ENCODE assay signal across 1 fruit fly cellular context in the genomic region with DNA sequence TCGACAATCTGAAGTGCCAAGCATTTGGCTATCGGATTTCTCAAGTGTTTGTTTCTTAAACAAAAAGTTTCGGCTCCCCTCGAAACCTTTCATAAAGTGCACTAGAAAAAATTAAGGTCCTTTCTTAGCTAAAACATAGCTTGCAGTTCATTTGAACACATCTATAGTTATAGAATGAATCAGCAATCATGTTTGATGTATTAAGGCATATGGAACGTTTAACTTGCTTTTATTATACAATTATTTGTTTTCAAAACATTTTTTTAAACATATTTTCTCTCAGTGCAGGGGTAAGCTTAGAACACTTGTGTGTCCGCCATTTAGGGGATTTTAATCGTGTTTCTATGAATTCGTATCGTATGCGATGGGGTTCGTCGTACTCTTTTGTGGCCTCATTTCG.
TF ChIP-seq lines count a peak whose summit lies in the region.

No protein-coding gene starts in this region.

TF ChIP-seq in whole organism, embryonic, 481 proteins besides CTCF, POLR2A, EP300 and RAD21 (continued from another document and continues in another):
- TF ChIP-seq bbx (GFP tag; IDR thresholded peaks at IDR 0.05; lab: Robert Waterston, UW; ENCODE audit: partially characterized antibody) = no peak
- TF ChIP-seq CG3281 (GFP tag; optimal IDR thresholded peaks at IDR 0.05; lab: Kevin White, UChicago) = peak; percentile 12
- TF ChIP-seq Lhr (GFP tag; optimal IDR thresholded peaks at IDR 0.05; lab: Kevin White, UChicago) = peak; percentile 42
- no peak for TF ChIP-seq CG16813 (GFP tag; IDR thresholded peaks at IDR 0.05; lab: Robert Waterston, UW; ENCODE audit: partially characterized antibody)
- TF ChIP-seq z (GFP tag; IDR thresholded peaks at IDR 0.05; lab: Robert Waterston, UW) = no peak
- TF ChIP-seq CG16779 (GFP tag; IDR thresholded peaks at IDR 0.05; lab: Robert Waterston, UW) = no peak
- TF ChIP-seq hbn (GFP tag; IDR thresholded peaks at IDR 0.05; lab: Robert Waterston, UW; ENCODE audit: partially characterized antibody) = no peak
- TF ChIP-seq CG3726 (GFP tag; IDR thresholded peaks at IDR 0.05; lab: Robert Waterston, UW) = no peak
- no peak for TF ChIP-seq yki (optimal IDR thresholded peaks at IDR 0.05; lab: Kevin White, UChicago)
- no peak for TF ChIP-seq kni (GFP tag; optimal IDR thresholded peaks at IDR 0.05; lab: Kevin White, UChicago)
- TF ChIP-seq Opbp (GFP tag; IDR thresholded peaks at IDR 0.05; lab: Robert Waterston, UW; ENCODE audit: partially characterized antibody) = no peak
- no peak for TF ChIP-seq Neu2 (GFP tag; optimal IDR thresholded peaks at IDR 0.05; lab: Kevin White, UChicago; ENCODE audit: borderline replicate concordance)
- peak; percentile 13 for TF ChIP-seq CG2116 (GFP tag; optimal IDR thresholded peaks at IDR 0.05; lab: Kevin White, UChicago)
- peak; percentile 55 for TF ChIP-seq E2f1 (GFP tag; IDR thresholded peaks at IDR 0.05; lab: Robert Waterston, UW)
- TF ChIP-seq CG10274 (GFP tag; optimal IDR thresholded peaks at IDR 0.05; lab: Kevin White, UChicago) = no peak
- TF ChIP-seq HHEX (GFP tag; optimal IDR thresholded peaks at IDR 0.05; lab: Kevin White, UChicago) = peak; percentile 21
- no peak for TF ChIP-seq inv (GFP tag; IDR thresholded peaks at IDR 0.05; lab: Robert Waterston, UW; ENCODE audit: partially characterized antibody)
- TF ChIP-seq CG16815 (GFP tag; optimal IDR thresholded peaks at IDR 0.05; lab: Kevin White, UChicago) = peak; percentile 56
- no peak for TF ChIP-seq CG11247 (GFP tag; IDR thresholded peaks at IDR 0.05; lab: Robert Waterston, UW)
- peak; percentile 4 for TF ChIP-seq Sry-δ (GFP tag; optimal IDR thresholded peaks at IDR 0.05; lab: Kevin White, UChicago)
- no peak for TF ChIP-seq mirr (GFP tag; optimal IDR thresholded peaks at IDR 0.05; lab: Kevin White, UChicago)
- no peak for TF ChIP-seq Doc3 (GFP tag; IDR thresholded peaks at IDR 0.05; lab: Robert Waterston, UW; ENCODE audit: partially characterized antibody)
- TF ChIP-seq tap (tag; optimal IDR thresholded peaks at IDR 0.05; lab: Kevin White, UChicago) = peak; percentile 73
- peak; percentile 32; the same call in 1 of the 3 replicates for TF ChIP-seq tgo (GFP tag; IDR thresholded peaks at IDR 0.05; lab: Robert Waterston, UW)
- peak; percentile 60; the same call in 2 of the 3 replicates for TF ChIP-seq H15 (GFP tag; IDR thresholded peaks at IDR 0.05; lab: Robert Waterston, UW)
- peak; percentile 92 for TF ChIP-seq dmrt11E (tag; optimal IDR thresholded peaks at IDR 0.05; lab: Kevin White, UChicago)
- TF ChIP-seq CG12744 (GFP tag; optimal IDR thresholded peaks at IDR 0.05; lab: Kevin White, UChicago) = peak; percentile 13
- no peak for TF ChIP-seq CG1792 (GFP tag; optimal IDR thresholded peaks at IDR 0.05; lab: Kevin White, UChicago)
- peak; percentile 20 for TF ChIP-seq shn (GFP tag; optimal IDR thresholded peaks at IDR 0.05; lab: Kevin White, UChicago)
- no peak for TF ChIP-seq Vsx1 (GFP tag; optimal IDR thresholded peaks at IDR 0.05; lab: Kevin White, UChicago)
- peak; percentile 83 for TF ChIP-seq ci (GFP tag; IDR thresholded peaks at IDR 0.05; lab: Robert Waterston, UW)
- no peak for TF ChIP-seq ato (GFP tag; IDR thresholded peaks at IDR 0.05; lab: Robert Waterston, UW; ENCODE audit: partially characterized antibody)
- peak in 1 of 3 experiments; percentile 89 for TF ChIP-seq Stat92E (GFP tag; optimal IDR thresholded peaks at IDR 0.05; lab: Kevin White, UChicago)
- peak; percentile 77 for TF ChIP-seq CG7839 (tag; optimal IDR thresholded peaks at IDR 0.05; lab: Kevin White, UChicago)
- peak; percentile 84 for TF ChIP-seq CG12391 (tag; optimal IDR thresholded peaks at IDR 0.05; lab: Kevin White, UChicago)
- TF ChIP-seq Dek (tag; optimal IDR thresholded peaks at IDR 0.05; lab: Kevin White, UChicago) = no peak
- TF ChIP-seq Hmr (GFP tag; optimal IDR thresholded peaks at IDR 0.05; lab: Kevin White, UChicago) = no peak
- peak; percentile 44 for TF ChIP-seq CG9437 (GFP tag; optimal IDR thresholded peaks at IDR 0.05; lab: Kevin White, UChicago)
- TF ChIP-seq CG1024 (GFP tag; IDR thresholded peaks at IDR 0.05; lab: Robert Waterston, UW) = 0 out of 2 replicates have a peak, but pooled peaks have one; percentile 33
- no peak for TF ChIP-seq chinmo (GFP tag; IDR thresholded peaks at IDR 0.05; lab: Robert Waterston, UW; ENCODE audit: partially characterized antibody)
- TF ChIP-seq Mad (GFP tag; optimal IDR thresholded peaks at IDR 0.05; lab: Kevin White, UChicago) = peak; percentile 35
- TF ChIP-seq onecut (GFP tag; IDR thresholded peaks at IDR 0.05; lab: Robert Waterston, UW) = peak; percentile 63
- TF ChIP-seq BtbVII (GFP tag; optimal IDR thresholded peaks at IDR 0.05; lab: Kevin White, UChicago) = no peak
- peak; percentile 21 for TF ChIP-seq CG6654 (GFP tag; optimal IDR thresholded peaks at IDR 0.05; lab: Kevin White, UChicago)
- peak; percentile 50 for TF ChIP-seq slp2 (GFP tag; optimal IDR thresholded peaks at IDR 0.05; lab: Kevin White, UChicago)
- TF ChIP-seq CG42726 (GFP tag; IDR thresholded peaks at IDR 0.05; lab: Robert Waterston, UW; ENCODE audit: partially characterized antibody) = no peak
- peak; percentile 75 for TF ChIP-seq Oli (tag; optimal IDR thresholded peaks at IDR 0.05; lab: Kevin White, UChicago)
- no peak for TF ChIP-seq pb (GFP tag; optimal IDR thresholded peaks at IDR 0.05; lab: Kevin White, UChicago)
- no peak for TF ChIP-seq dm (GFP tag; optimal IDR thresholded peaks at IDR 0.05; lab: Kevin White, UChicago)
- peak; percentile 60 for TF ChIP-seq CG17385 (GFP tag; optimal IDR thresholded peaks at IDR 0.05; lab: Kevin White, UChicago)
- no peak for TF ChIP-seq NK7.1 (GFP tag; optimal IDR thresholded peaks at IDR 0.05; lab: Kevin White, UChicago)
- peak; percentile 41 for TF ChIP-seq CG11723 (GFP tag; optimal IDR thresholded peaks at IDR 0.05; lab: Kevin White, UChicago)
- no peak for TF ChIP-seq Dref (GFP tag; IDR thresholded peaks at IDR 0.05; lab: Robert Waterston, UW)
- 0 out of 3 replicates have a peak, but pooled peaks have one; percentile 32 for TF ChIP-seq CG11456 (GFP tag; IDR thresholded peaks at IDR 0.05; lab: Robert Waterston, UW)
- peak; percentile 74 for TF ChIP-seq Atf3 (GFP tag; optimal IDR thresholded peaks at IDR 0.05; lab: Kevin White, UChicago)
- peak; percentile 31; the same call in 1 of the 3 replicates for TF ChIP-seq ase (GFP tag; IDR thresholded peaks at IDR 0.05; lab: Robert Waterston, UW)
- TF ChIP-seq Ada2b (GFP tag; IDR thresholded peaks at IDR 0.05; lab: Robert Waterston, UW) = peak; percentile 41; the same call in 1 of the 2 replicates
- peak; percentile 49 for TF ChIP-seq CG10431 (GFP tag; optimal IDR thresholded peaks at IDR 0.05; lab: Kevin White, UChicago)
- TF ChIP-seq CG18476 (GFP tag; optimal IDR thresholded peaks at IDR 0.05; lab: Kevin White, UChicago) = peak; percentile 47
- TF ChIP-seq CG34422 (GFP tag; IDR thresholded peaks at IDR 0.05; lab: Robert Waterston, UW) = peak; percentile 42; the same call in 1 of the 3 replicates
- TF ChIP-seq pan (optimal IDR thresholded peaks at IDR 0.05; lab: Kevin White, UChicago) = no peak
- peak in 1 of 2 experiments; percentile 62 for TF ChIP-seq pan (GFP tag; optimal IDR thresholded peaks at IDR 0.05 in 1 of 2, IDR thresholded peaks at IDR 0.05 in 1 of 2)
- TF ChIP-seq ken (GFP tag; IDR thresholded peaks at IDR 0.05; lab: Robert Waterston, UW) = 0 out of 3 replicates have a peak, but pooled peaks have one; percentile 11
- no peak for TF ChIP-seq Poxn (GFP tag; IDR thresholded peaks at IDR 0.05; lab: Robert Waterston, UW)
- TF ChIP-seq lab (GFP tag; optimal IDR thresholded peaks at IDR 0.05; lab: Kevin White, UChicago) = peak; percentile 39
- peak; percentile 66 for TF ChIP-seq Camta (GFP tag; optimal IDR thresholded peaks at IDR 0.05; lab: Kevin White, UChicago)
- TF ChIP-seq Hr51 (GFP tag; optimal IDR thresholded peaks at IDR 0.05; lab: Kevin White, UChicago) = peak in 1 of 2 experiments; percentile 63
- no peak for TF ChIP-seq zfh2 (GFP tag; optimal IDR thresholded peaks at IDR 0.05; lab: Kevin White, UChicago)
- no peak for TF ChIP-seq tup (GFP tag; optimal IDR thresholded peaks at IDR 0.05; lab: Kevin White, UChicago)
- TF ChIP-seq Ssrp (tag; optimal IDR thresholded peaks at IDR 0.05; lab: Kevin White, UChicago) = peak; percentile 78
- TF ChIP-seq Ptx1 (GFP tag; IDR thresholded peaks at IDR 0.05; lab: Robert Waterston, UW) = peak; percentile 64
- TF ChIP-seq danr (GFP tag; IDR thresholded peaks at IDR 0.05; lab: Robert Waterston, UW) = no peak
- TF ChIP-seq unpg (GFP tag; optimal IDR thresholded peaks at IDR 0.05; lab: Kevin White, UChicago) = peak; percentile 69
- no peak for TF ChIP-seq slou (GFP tag; optimal IDR thresholded peaks at IDR 0.05; lab: Kevin White, UChicago)
- TF ChIP-seq zfh1 (GFP tag; IDR thresholded peaks at IDR 0.05; lab: Robert Waterston, UW) = peak; percentile 73
- peak; percentile 14 for TF ChIP-seq HLH54F (GFP tag; optimal IDR thresholded peaks at IDR 0.05; lab: Kevin White, UChicago)
- TF ChIP-seq gcm (GFP tag; optimal IDR thresholded peaks at IDR 0.05; lab: Kevin White, UChicago) = peak; percentile 38
- no peak for TF ChIP-seq hkb (optimal IDR thresholded peaks at IDR 0.05; lab: Kevin White, UChicago)
- TF ChIP-seq hkb (GFP tag; IDR thresholded peaks at IDR 0.05; lab: Robert Waterston, UW) = peak; percentile 46; the same call in 1 of the 2 replicates
- peak; percentile 7 for TF ChIP-seq MTF-1 (GFP tag; optimal IDR thresholded peaks at IDR 0.05; lab: Kevin White, UChicago; ENCODE audit: borderline replicate concordance)
- TF ChIP-seq CG43689 (GFP tag; IDR thresholded peaks at IDR 0.05; lab: Robert Waterston, UW) = no peak
- no peak for TF ChIP-seq insv (GFP tag; optimal IDR thresholded peaks at IDR 0.05; lab: Kevin White, UChicago)
- peak; percentile 32; the same call in 1 of the 2 replicates for TF ChIP-seq CG32532 (GFP tag; IDR thresholded peaks at IDR 0.05; lab: Robert Waterston, UW)
- TF ChIP-seq CG5245 (GFP tag; optimal IDR thresholded peaks at IDR 0.05; lab: Kevin White, UChicago) = peak; percentile 54
- TF ChIP-seq CG3995 (GFP tag; optimal IDR thresholded peaks at IDR 0.05; lab: Kevin White, UChicago) = no peak
- no peak for TF ChIP-seq cwo (GFP tag; optimal IDR thresholded peaks at IDR 0.05; lab: Kevin White, UChicago)
- TF ChIP-seq vfl (GFP tag; optimal IDR thresholded peaks at IDR 0.05; lab: Kevin White, UChicago) = no peak
- TF ChIP-seq CG31388 (GFP tag; optimal IDR thresholded peaks at IDR 0.05; lab: Kevin White, UChicago) = no peak
- TF ChIP-seq pho (GFP tag; optimal IDR thresholded peaks at IDR 0.05; lab: Kevin White, UChicago) = peak; percentile 15
- peak; percentile 57 for TF ChIP-seq CG4820 (GFP tag; optimal IDR thresholded peaks at IDR 0.05; lab: Kevin White, UChicago)
- TF ChIP-seq vnd (GFP tag; IDR thresholded peaks at IDR 0.05; lab: Robert Waterston, UW; ENCODE audit: partially characterized antibody) = no peak
- no peak for TF ChIP-seq CG11085 (GFP tag; IDR thresholded peaks at IDR 0.05; lab: Robert Waterston, UW)
- no peak for TF ChIP-seq Lim3 (GFP tag; IDR thresholded peaks at IDR 0.05; lab: Robert Waterston, UW)
- peak; percentile 43 for TF ChIP-seq NC2β (GFP tag; optimal IDR thresholded peaks at IDR 0.05; lab: Kevin White, UChicago)
- TF ChIP-seq CG15696 (tag; optimal IDR thresholded peaks at IDR 0.05; lab: Kevin White, UChicago) = peak; percentile 32
- TF ChIP-seq eve (GFP tag; optimal IDR thresholded peaks at IDR 0.05; lab: Kevin White, UChicago) = peak in 1 of 2 experiments; percentile 77
- no peak for TF ChIP-seq mld (GFP tag; IDR thresholded peaks at IDR 0.05; lab: Robert Waterston, UW; ENCODE audit: partially characterized antibody)
- TF ChIP-seq ham (GFP tag; IDR thresholded peaks at IDR 0.05; lab: Robert Waterston, UW) = no peak
- no peak for TF ChIP-seq CG1647 (GFP tag; optimal IDR thresholded peaks at IDR 0.05; lab: Kevin White, UChicago)
- TF ChIP-seq Ravus (GFP tag; IDR thresholded peaks at IDR 0.05; lab: Robert Waterston, UW) = no peak
- peak; percentile 44 for TF ChIP-seq CG8359 (GFP tag; optimal IDR thresholded peaks at IDR 0.05; lab: Kevin White, UChicago; ENCODE audit: borderline replicate concordance)
- 0 out of 2 replicates have a peak, but pooled peaks have one; percentile 38 for TF ChIP-seq wor (GFP tag; IDR thresholded peaks at IDR 0.05; lab: Robert Waterston, UW)
- TF ChIP-seq scrt (GFP tag; optimal IDR thresholded peaks at IDR 0.05; lab: Kevin White, UChicago) = peak; percentile 33
- no peak for TF ChIP-seq aop (GFP tag; IDR thresholded peaks at IDR 0.05; lab: Robert Waterston, UW)
- no peak for TF ChIP-seq C15 (GFP tag; IDR thresholded peaks at IDR 0.05; lab: Robert Waterston, UW)
- TF ChIP-seq otp (GFP tag; IDR thresholded peaks at IDR 0.05; lab: Robert Waterston, UW) = peak; percentile 68; the same call in 1 of the 3 replicates
- peak; percentile 47 for TF ChIP-seq CG2875 (GFP tag; optimal IDR thresholded peaks at IDR 0.05; lab: Kevin White, UChicago)
- TF ChIP-seq dmrt99B (tag; optimal IDR thresholded peaks at IDR 0.05; lab: Kevin White, UChicago) = peak; percentile 67
- peak; percentile 14 for TF ChIP-seq Myb (GFP tag; optimal IDR thresholded peaks at IDR 0.05; lab: Kevin White, UChicago)
- TF ChIP-seq CG4328 (GFP tag; optimal IDR thresholded peaks at IDR 0.05; lab: Kevin White, UChicago) = no peak
- no peak for TF ChIP-seq al (GFP tag; IDR thresholded peaks at IDR 0.05; lab: Robert Waterston, UW)
- TF ChIP-seq lilli (GFP tag; optimal IDR thresholded peaks at IDR 0.05; lab: Kevin White, UChicago) = peak; percentile 50
- TF ChIP-seq CG13424 (tag; optimal IDR thresholded peaks at IDR 0.05; lab: Kevin White, UChicago) = peak; percentile 79
- TF ChIP-seq da (GFP tag; optimal IDR thresholded peaks at IDR 0.05; lab: Kevin White, UChicago) = peak; percentile 14
- TF ChIP-seq Kr (GFP tag; optimal IDR thresholded peaks at IDR 0.05; lab: Kevin White, UChicago) = no peak
- TF ChIP-seq CG2202 (tag; optimal IDR thresholded peaks at IDR 0.05; lab: Kevin White, UChicago) = peak; percentile 81
- TF ChIP-seq CG10979 (tag; optimal IDR thresholded peaks at IDR 0.05; lab: Kevin White, UChicago) = peak; percentile 87
- peak; percentile 85 for TF ChIP-seq CG17361 (GFP tag; IDR thresholded peaks at IDR 0.05; lab: Robert Waterston, UW)
- TF ChIP-seq eyg (GFP tag; optimal IDR thresholded peaks at IDR 0.05; lab: Kevin White, UChicago) = no peak
- no peak for TF ChIP-seq CG31224 (GFP tag; IDR thresholded peaks at IDR 0.05; lab: Robert Waterston, UW)
- TF ChIP-seq Trl (optimal IDR thresholded peaks at IDR 0.05; lab: Kevin White, UChicago) = no peak
- peak; percentile 14 for TF ChIP-seq Trl (GFP tag; optimal IDR thresholded peaks at IDR 0.05; lab: Kevin White, UChicago)
- peak; percentile 26; the same call in 1 of the 2 replicates for TF ChIP-seq ttk (GFP tag; IDR thresholded peaks at IDR 0.05; lab: Robert Waterston, UW)
- 0 out of 3 replicates have a peak, but pooled peaks have one; percentile 20 for TF ChIP-seq CG2199 (GFP tag; IDR thresholded peaks at IDR 0.05; lab: Robert Waterston, UW)
